Worm (Caenorhabditis elegans) whole organism, L1 larva: ENCODE measurements around the gene B0564.2.

Source experiments
- C04F5.9 ChIP-seq: sonication (generic microtip); optimal IDR thresholded peaks from 2 replicates; lab custom pipeline; 2016; ENCODE audit warnings: missing genetic modification characterization, missing compliant biosample characterization
- F16B12.6 ChIP-seq: fragments of 150-350 bp; optimal IDR thresholded peaks from 2 replicates; lab custom pipeline; 2014; ENCODE audit warnings: missing biosample characterization, missing genetic modification characterization
- ceh-63 ChIP-seq: fragments of 200-800 bp; sonication (Bioruptor generic); optimal IDR thresholded peaks from 2 replicates; lab custom pipeline; 2018; ENCODE audit warnings: mild to moderate bottlenecking, missing genetic modification characterization, missing compliant biosample characterization
- ceh-8 ChIP-seq: fragments of 200-800 bp; sonication (Bioruptor generic); optimal IDR thresholded peaks from 2 replicates; lab custom pipeline; 2018; ENCODE audit warnings: mild to moderate bottlenecking, missing genetic modification characterization, moderate library complexity, missing compliant biosample characterization
- ceh-82 ChIP-seq, 3 experiments: fragments of 150-350 bp in 1 of 3; sonication (generic microtip) in 2 of 3; optimal IDR thresholded peaks; 2 replicates each; lab custom pipeline; 2014 to 2017; ENCODE audit warnings: missing biosample characterization in 3 of 3, missing genetic modification characterization in 3 of 3
- ces-1 ChIP-seq: fragments of 150-350 bp; optimal IDR thresholded peaks from 2 replicates; lab custom pipeline; 2014; ENCODE audit warnings: missing biosample characterization, missing genetic modification reagents, missing genetic modification characterization
- dpl-1 ChIP-seq, 3 experiments: fragments of 150-350 bp in 2 of 3; sonication (generic microtip) in 1 of 3; optimal IDR thresholded peaks; 2 replicates each; lab custom pipeline; 2014 to 2017; ENCODE audit warnings: missing biosample characterization in 3 of 3, missing genetic modification characterization in 3 of 3, missing genetic modification reagents in 3 of 3
- dsc-1 ChIP-seq: sonication (generic microtip); optimal IDR thresholded peaks from 2 replicates; lab custom pipeline; 2016; ENCODE audit warnings: mild to moderate bottlenecking, missing genetic modification characterization, missing compliant biosample characterization
- efl-1 ChIP-seq, 4 experiments: fragments of 150-350 bp; optimal IDR thresholded peaks in 3 of 4; peaks in 1 of 4; 1 replicate in 1 of 4; 2 replicates in 3 of 4; lab custom pipeline; 2014; ENCODE audit warnings: missing biosample characterization in 2 of 4, missing genetic modification characterization in 2 of 4, missing genetic modification reagents in 2 of 4
- efl-3 ChIP-seq: fragments of 200-800 bp; sonication (Bioruptor generic); optimal IDR thresholded peaks from 2 replicates; lab custom pipeline; 2018; ENCODE audit warnings: mild to moderate bottlenecking, missing genetic modification characterization, missing compliant biosample characterization
- egl-13 ChIP-seq: sonication (generic microtip); optimal IDR thresholded peaks from 2 replicates; lab custom pipeline; 2016; ENCODE audit warnings: missing genotype, missing genetic modification reagents, missing genetic modification characterization, missing compliant biosample characterization
- egl-27 ChIP-seq, 2 experiments: fragments of 150-350 bp in 1 of 2; sonication (generic microtip); optimal IDR thresholded peaks; 3 replicates each; lab custom pipeline; 2017 to 2018; ENCODE audit warnings: missing biosample characterization in 2 of 2, missing genetic modification characterization in 2 of 2, missing genetic modification reagents in 2 of 2
- elt-3 ChIP-seq, 6 experiments: fragments of 150-350 bp in 1 of 6; sonication (generic microtip); optimal IDR thresholded peaks; 2 replicates each; lab custom pipeline; 2017 to 2018; ENCODE audit warnings: missing biosample characterization in 6 of 6, missing genetic modification characterization in 6 of 6, inconsistent platforms in 1 of 6
- fkh-10 ChIP-seq: sonication (generic microtip); optimal IDR thresholded peaks from 2 replicates; lab custom pipeline; 2017; ENCODE audit warnings: missing biosample characterization, missing genetic modification reagents, missing genetic modification characterization
- fos-1 ChIP-seq: fragments of 150-350 bp; optimal IDR thresholded peaks from 2 replicates; lab custom pipeline; 2014; ENCODE audit warnings: missing biosample characterization, missing genetic modification characterization
- grh-1 ChIP-seq: fragments of 200-800 bp; sonication (Bioruptor generic); IDR thresholded peaks from 2 replicates; pipeline ENCODE4 v1.3.6; 2022; ENCODE audit warnings: missing genetic modification reagents, missing genetic modification characterization, missing compliant biosample characterization
- hlh-17 ChIP-seq: fragments of 200-800 bp; sonication (Bioruptor generic); optimal IDR thresholded peaks from 2 replicates; lab custom pipeline; 2018; ENCODE audit warnings: missing genetic modification characterization, mild to moderate bottlenecking, missing compliant biosample characterization, moderate library complexity, borderline replicate concordance
- hlh-4 ChIP-seq: sonication (generic microtip); optimal IDR thresholded peaks from 2 replicates; lab custom pipeline; 2016; ENCODE audit warnings: mild to moderate bottlenecking, missing genetic modification characterization, missing compliant biosample characterization
- lin-14 ChIP-seq: fragments of 200-800 bp; sonication (Bioruptor generic); optimal IDR thresholded peaks from 2 replicates; lab custom pipeline; 2018; ENCODE audit warnings: mild to moderate bottlenecking, missing genetic modification characterization, moderate library complexity, missing compliant biosample characterization
- lin-15B ChIP-seq: fragments of 150-350 bp; sonication (generic microtip); optimal IDR thresholded peaks from 3 replicates; lab custom pipeline; 2014; ENCODE audit warnings: missing biosample characterization, missing genetic modification characterization
- lin-35 ChIP-seq, 2 experiments: fragments of 150-350 bp; optimal IDR thresholded peaks; 2 replicates each; lab custom pipeline; 2014; ENCODE audit warnings: missing biosample characterization in 2 of 2, missing genetic modification characterization in 2 of 2, missing genetic modification reagents in 2 of 2
- lin-39 ChIP-seq: fragments of 150-350 bp; optimal IDR thresholded peaks from 2 replicates; lab custom pipeline; 2014; ENCODE audit warnings: missing biosample characterization, missing genetic modification reagents, missing genetic modification characterization
- mab-9 ChIP-seq: fragments of 200-800 bp; sonication (Bioruptor generic); IDR thresholded peaks from 2 replicates; pipeline ENCODE4 v1.3.6; 2022; ENCODE audit warnings: missing genetic modification reagents, missing genetic modification characterization, missing compliant biosample characterization
- mep-1 ChIP-seq: fragments of 150-350 bp; optimal IDR thresholded peaks from 2 replicates; lab custom pipeline; 2014; ENCODE audit warnings: missing biosample characterization, missing genetic modification characterization
- nhr-12 ChIP-seq: sonication (generic microtip); optimal IDR thresholded peaks from 2 replicates; lab custom pipeline; 2017; ENCODE audit warnings: missing biosample characterization, missing genetic modification characterization
- nhr-19 ChIP-seq: fragments of 200-800 bp; sonication (Bioruptor generic); conservative IDR thresholded peaks from 2 replicates; pipeline ENCODE4 v1.3.6; 2022; ENCODE audit warnings: missing genetic modification characterization, missing compliant biosample characterization
- nhr-237 ChIP-seq: fragments of 150-350 bp; optimal IDR thresholded peaks from 2 replicates; lab custom pipeline; 2014; ENCODE audit warnings: missing biosample characterization, missing genetic modification characterization
- nhr-76 ChIP-seq: sonication (generic microtip); optimal IDR thresholded peaks from 2 replicates; lab custom pipeline; 2017; ENCODE audit warnings: missing biosample characterization, missing genetic modification characterization
- nhr-84 ChIP-seq: sonication (generic microtip); optimal IDR thresholded peaks from 2 replicates; lab custom pipeline; 2017; ENCODE audit warnings: missing biosample characterization, missing genetic modification characterization
- nhr-85 ChIP-seq: sonication (generic microtip); peaks from one replicate; lab custom pipeline; 2016; ENCODE audit warnings: missing genetic modification characterization, inconsistent platforms, missing compliant biosample characterization
- pag-3 ChIP-seq: sonication (generic microtip); optimal IDR thresholded peaks from 2 replicates; lab custom pipeline; 2017; ENCODE audit warnings: missing genetic modification characterization, mild to moderate bottlenecking, missing compliant biosample characterization, antibody characterized with exemption, borderline replicate concordance; ENCODE audit not compliant: insufficient read depth
- pax-3 ChIP-seq: fragments of 200-800 bp; sonication (Bioruptor generic); optimal IDR thresholded peaks from 2 replicates; lab custom pipeline; 2018; ENCODE audit warnings: mild to moderate bottlenecking, missing genetic modification characterization, moderate library complexity, missing compliant biosample characterization
- swsn-7 ChIP-seq: sonication (generic microtip); optimal IDR thresholded peaks from 2 replicates; lab custom pipeline; 2016; ENCODE audit warnings: missing genetic modification characterization, missing compliant biosample characterization
- tlp-1 ChIP-seq: fragments of 150-350 bp; optimal IDR thresholded peaks from 2 replicates; lab custom pipeline; 2014; ENCODE audit warnings: missing biosample characterization, missing genetic modification characterization
- unc-30 ChIP-seq: sonication (generic microtip); optimal IDR thresholded peaks from 2 replicates; lab custom pipeline; 2017; ENCODE audit warnings: missing biosample characterization, missing genetic modification characterization
- unc-62 ChIP-seq: fragments of 150-350 bp; optimal IDR thresholded peaks from 2 replicates; lab custom pipeline; 2014; ENCODE audit warnings: missing biosample characterization, missing genetic modification reagents, missing genetic modification characterization
- unc-98 ChIP-seq: fragments of 200-800 bp; sonication (Bioruptor generic); IDR thresholded peaks from 2 replicates; pipeline ENCODE4 v1.3.6; 2022; ENCODE audit warnings: missing genetic modification characterization, missing compliant biosample characterization
- vab-15 ChIP-seq: sonication (generic microtip); optimal IDR thresholded peaks from 2 replicates; lab custom pipeline; 2017; ENCODE audit warnings: missing genotype, mild to moderate bottlenecking, missing genetic modification characterization, missing compliant biosample characterization
- zag-1 ChIP-seq: fragments of 150-350 bp; optimal IDR thresholded peaks from 2 replicates; lab custom pipeline; 2014; ENCODE audit warnings: missing biosample characterization, missing genetic modification characterization
- ztf-11 ChIP-seq, 2 experiments: sonication (generic microtip); optimal IDR thresholded peaks; 2 replicates each; lab custom pipeline; 2016 to 2017; ENCODE audit warnings: missing genetic modification characterization in 2 of 2, missing biosample characterization in 1 of 2, missing compliant biosample characterization in 1 of 2
- ztf-4 ChIP-seq: fragments of 150-350 bp; optimal IDR thresholded peaks from 2 replicates; lab custom pipeline; 2014; ENCODE audit warnings: missing biosample characterization, missing genetic modification characterization

The B0564.2 gene

ce11 chrIV:13067200-13067599, 40.3 kb upstream of the B0564.2 start, which contains the start of gene col-131:
Gene col-131, minus strand, starts transcription at chrIV:13067300.
- TF ChIP-seq C04F5.9 (tag; lab: Kevin White, UChicago) (no peak), unc-62 (GFP tag; lab: Kevin White, UChicago) (no peak), elt-3 (tag; optimal IDR thresholded peaks at IDR 0.05; lab: Kevin White, UChicago) (no peak), dpl-1 (GFP tag; optimal IDR thresholded peaks at IDR 0.05; lab: Kevin White, UChicago) (no peak), hlh-4 (no peak), nhr-84 (no peak), nhr-85 (tag; lab: Kevin White, UChicago) (no peak), lin-35 (GFP tag; optimal IDR thresholded peaks at IDR 0.05; lab: Kevin White, UChicago) (no peak), vab-15 (tag; lab: Kevin White, UChicago) (no peak), lin-14 (no peak), unc-98 (GFP tag; lab: Robert Waterston, UW) (no peak), pag-3 (tag; lab: Kevin White, UChicago) (no peak), efl-3 (GFP tag; lab: Kevin White, UChicago) (no peak), ceh-82 (tag; optimal IDR thresholded peaks at IDR 0.05; lab: Kevin White, UChicago) (no peak), nhr-12 (tag; lab: Kevin White, UChicago) (no peak), grh-1 (GFP tag; lab: Robert Waterston, UW) (no peak), ceh-8 (GFP tag; lab: Kevin White, UChicago) (no peak), pax-3 (tag; lab: Kevin White, UChicago) (no peak), ztf-11 (tag; optimal IDR thresholded peaks at IDR 0.05; lab: Kevin White, UChicago) (no peak)
- TF ChIP-seq, all 84 proteins: peak for 0

- TF ChIP-seq lin-39 (tag; lab: Kevin White, UChicago) (no peak), efl-1 (optimal IDR thresholded peaks at IDR 0.05; lab: Kevin White, UChicago) (no peak), efl-1 (GFP tag; optimal IDR thresholded peaks at IDR 0.05 in 1 of 2; lab: Kevin White, UChicago) (no peak), egl-13 (no peak), hlh-17 (GFP tag; lab: Kevin White, UChicago) (no peak), swsn-7 (tag; lab: Kevin White, UChicago) (no peak), fos-1 (tag; lab: Kevin White, UChicago) (no peak), mab-9 (GFP tag; lab: Robert Waterston, UW) (no peak), lin-35 (GFP tag; optimal IDR thresholded peaks at IDR 0.05; lab: Kevin White, UChicago) (no peak), dsc-1 (tag; lab: Kevin White, UChicago) (no peak), ces-1 (GFP tag; lab: Kevin White, UChicago) (no peak), mep-1 (tag; lab: Kevin White, UChicago) (no peak)
Measured at ce11 chrIV:13068451-13068850, 39.0 kb upstream of the B0564.2 start, which contains the start of gene scl-6. Gene scl-6, plus strand, starts transcription at chrIV:13068751.

ce11 chrIV:13070142-13070541, 37.3 kb upstream of the B0564.2 start, which contains the start of gene scl-7:
Gene scl-7, plus strand, starts transcription at chrIV:13070442.
- TF ChIP-seq ceh-63 (GFP tag; lab: Kevin White, UChicago): no peak
- TF ChIP-seq tlp-1: no peak
- TF ChIP-seq, all 84 proteins: peak for 0

- no peak for TF ChIP-seq lin-14
- TF ChIP-seq nhr-19 (GFP tag; lab: Robert Waterston, UW): no peak
- no peak for TF ChIP-seq nhr-237 (tag; lab: Kevin White, UChicago)
- no peak for TF ChIP-seq nhr-85 (tag; lab: Kevin White, UChicago)
- TF ChIP-seq ztf-4: no peak
- TF ChIP-seq lin-15B (tag; lab: Kevin White, UChicago): no peak
- no peak for TF ChIP-seq unc-30 (tag; lab: Kevin White, UChicago)
- TF ChIP-seq dpl-1 (GFP tag; optimal IDR thresholded peaks at IDR 0.05; lab: Kevin White, UChicago): no peak
- TF ChIP-seq zag-1 (tag; lab: Kevin White, UChicago): no peak
- no peak for TF ChIP-seq nhr-76
- TF ChIP-seq fkh-10 (GFP tag; lab: Kevin White, UChicago): no peak
- TF ChIP-seq F16B12.6 (tag; lab: Kevin White, UChicago): no peak
- no peak for TF ChIP-seq ceh-63 (GFP tag; lab: Kevin White, UChicago)
- no peak for TF ChIP-seq egl-27 (tag; optimal IDR thresholded peaks at IDR 0.05; lab: Kevin White, UChicago)
- no peak for TF ChIP-seq ces-1 (GFP tag; lab: Kevin White, UChicago)
- TF ChIP-seq, all 84 proteins: peak for 0
Measured at ce11 chrIV:13071445-13071844, 36.0 kb upstream of the B0564.2 start, which contains the start of gene scl-8. Gene scl-8, plus strand, starts transcription at chrIV:13071745.
